Fruit fly (Drosophila melanogaster) whole organism, embryonic: ENCODE measurements around the gene CG34251.

Source experiments
- Atf6 ChIP-seq: fragments of 200-800 bp; sonication (Bioruptor generic); IDR thresholded peaks from 2 replicates; pipeline ENCODE4 v1.3.6; 2022; ENCODE audit warnings: missing biosample characterization, missing genetic modification characterization
- CG10274 ChIP-seq: fragments of 200-800 bp; sonication (Bioruptor generic); optimal IDR thresholded peaks from 3 replicates; lab custom pipeline; 2017; ENCODE audit warnings: missing biosample characterization, mild to moderate bottlenecking, missing genetic modification characterization
- CG11560 ChIP-seq: fragments of 200-800 bp; sonication (Bioruptor generic); IDR thresholded peaks from 3 replicates; pipeline ENCODE4 v1.3.6; 2022; ENCODE audit warnings: missing biosample characterization, missing genetic modification characterization
- CG12659 ChIP-seq: fragments of 200-800 bp; sonication (Bioruptor generic); optimal IDR thresholded peaks from 3 replicates; lab custom pipeline; 2017; ENCODE audit warnings: mild to moderate bottlenecking, missing biosample characterization, missing genetic modification reagents, missing genetic modification characterization
- CG14965 ChIP-seq: fragments of 200-800 bp; sonication (Bioruptor generic); optimal IDR thresholded peaks from 2 replicates; lab custom pipeline; 2016; ENCODE audit warnings: missing biosample characterization, missing genetic modification characterization, borderline replicate concordance
- CG15269 ChIP-seq: fragments of 200-800 bp; sonication (Bioruptor generic); optimal IDR thresholded peaks from 2 replicates; lab custom pipeline; 2018; ENCODE audit warnings: missing biosample characterization, mild to moderate bottlenecking, missing genetic modification characterization, moderate library complexity
- CG1602 ChIP-seq: fragments of 200-800 bp; sonication (Bioruptor generic); optimal IDR thresholded peaks from 3 replicates; lab custom pipeline; 2016; ENCODE audit warnings: missing biosample characterization, missing genetic modification characterization
- CG17186 ChIP-seq: fragments of 200-800 bp; sonication (Bioruptor generic); optimal IDR thresholded peaks from 3 replicates; lab custom pipeline; 2017; ENCODE audit warnings: missing biosample characterization, missing genetic modification reagents, missing genetic modification characterization
- CG17361 ChIP-seq: fragments of 200-800 bp; sonication (Bioruptor generic); IDR thresholded peaks from 3 replicates; pipeline ENCODE4 v1.3.6; 2022; ENCODE audit warnings: missing biosample characterization, missing genetic modification characterization
- CG17568 ChIP-seq: fragments of 200-800 bp; sonication (Bioruptor generic); optimal IDR thresholded peaks from 2 replicates; lab custom pipeline; 2018; ENCODE audit warnings: missing biosample characterization, mild to moderate bottlenecking, missing genetic modification characterization, moderate library complexity
- CG2678 ChIP-seq: fragments of 200-800 bp; sonication (Bioruptor generic); optimal IDR thresholded peaks from 3 replicates; lab custom pipeline; 2019; ENCODE audit warnings: missing biosample characterization, mild to moderate bottlenecking, missing genetic modification characterization, moderate library complexity
- CG33557 ChIP-seq: fragments of 200-800 bp; sonication (Bioruptor generic); optimal IDR thresholded peaks from 2 replicates; lab custom pipeline; 2019; ENCODE audit warnings: missing biosample characterization, mild to moderate bottlenecking, missing genetic modification characterization, moderate library complexity
- CG4282 ChIP-seq: fragments of 200-800 bp; sonication (Bioruptor generic); optimal IDR thresholded peaks from 2 replicates; lab custom pipeline; 2016; ENCODE audit warnings: missing biosample characterization, missing genetic modification characterization
- CG5953 ChIP-seq: fragments of 200-800 bp; sonication (Bioruptor generic); IDR thresholded peaks from 2 replicates; pipeline ENCODE4 v1.3.6; 2022; ENCODE audit warnings: missing biosample characterization, missing genetic modification characterization
- CG6683 ChIP-seq: fragments of 200-800 bp; sonication (Bioruptor generic); optimal IDR thresholded peaks from 2 replicates; lab custom pipeline; 2017; ENCODE audit warnings: missing biosample characterization, mild to moderate bottlenecking, missing genetic modification characterization, missing genetic modification reagents
- CG7928 ChIP-seq: fragments of 200-800 bp; sonication (Bioruptor generic); optimal IDR thresholded peaks from 2 replicates; lab custom pipeline; 2017; ENCODE audit warnings: missing biosample characterization, mild to moderate bottlenecking, missing genetic modification characterization
- CG8944 ChIP-seq: fragments of 200-800 bp; sonication (Bioruptor generic); optimal IDR thresholded peaks from 3 replicates; lab custom pipeline; 2016; ENCODE audit warnings: missing biosample characterization, missing genetic modification characterization
- Dll ChIP-seq: fragments of 200-800 bp; sonication (Bioruptor generic); IDR thresholded peaks from 4 replicates; pipeline ENCODE4 v1.3.6; 2022; ENCODE audit warnings: missing biosample characterization, missing genetic modification characterization; ENCODE audit not compliant: partially characterized antibody
- Dref ChIP-seq: fragments of 200-800 bp; sonication (Bioruptor generic); IDR thresholded peaks from 2 replicates; pipeline ENCODE4 v1.3.6; 2022; ENCODE audit warnings: missing biosample characterization, missing genetic modification characterization
- Hmx ChIP-seq: fragments of 200-800 bp; sonication (Bioruptor generic); optimal IDR thresholded peaks from 2 replicates; lab custom pipeline; 2016; ENCODE audit warnings: missing biosample characterization, missing genetic modification characterization
- Hr3 ChIP-seq: fragments of 200-800 bp; sonication (Bioruptor generic); optimal IDR thresholded peaks from 3 replicates; lab custom pipeline; 2016; ENCODE audit warnings: missing biosample characterization, missing genetic modification characterization
- Lpt ChIP-seq: fragments of >200 bp; optimal IDR thresholded peaks from 2 replicates; lab custom pipeline; 2018; ENCODE audit warnings: missing biosample characterization, missing genetic modification characterization
- Oaz ChIP-seq: fragments of 200-800 bp; sonication (Bioruptor generic); IDR thresholded peaks from 2 replicates; pipeline ENCODE4 v1.3.6; 2022; ENCODE audit warnings: missing biosample characterization, missing genetic modification characterization
- Optix ChIP-seq: fragments of 200-800 bp; sonication (Bioruptor generic); IDR thresholded peaks from 3 replicates; pipeline ENCODE4 v1.3.6; 2022; ENCODE audit warnings: missing biosample characterization, missing genetic modification characterization
- Taf1 ChIP-seq: fragments of 200-800 bp; sonication (Bioruptor generic); IDR thresholded peaks from 2 replicates; pipeline ENCODE4 v1.3.6; 2022; ENCODE audit warnings: missing biosample characterization, missing genetic modification characterization
- aop ChIP-seq: fragments of 200-800 bp; sonication (Bioruptor generic); IDR thresholded peaks from 2 replicates; pipeline ENCODE4 v1.3.6; 2022; ENCODE audit warnings: missing biosample characterization, missing genetic modification characterization
- bsh ChIP-seq, 2 experiments: fragments of 200-800 bp; sonication (Bioruptor generic); optimal IDR thresholded peaks; 2 replicates each; lab custom pipeline; 2017 to 2018; ENCODE audit warnings: mild to moderate bottlenecking in 2 of 2, missing biosample characterization in 2 of 2, missing genetic modification characterization in 2 of 2, moderate library complexity in 1 of 2
- cg ChIP-seq: fragments of 200-800 bp; sonication (Bioruptor generic); optimal IDR thresholded peaks from 3 replicates; lab custom pipeline; 2019; ENCODE audit warnings: missing biosample characterization, mild to moderate bottlenecking, missing genetic modification characterization, moderate library complexity
- chinmo ChIP-seq: fragments of 200-800 bp; sonication (Bioruptor generic); IDR thresholded peaks from 4 replicates; pipeline ENCODE4 v1.3.6; 2022; ENCODE audit warnings: missing biosample characterization, missing genetic modification characterization; ENCODE audit not compliant: partially characterized antibody
- chm ChIP-seq: fragments of 200-800 bp; sonication (Bioruptor generic); IDR thresholded peaks from 2 replicates; pipeline ENCODE4 v1.3.6; 2022; ENCODE audit warnings: missing biosample characterization, missing genetic modification characterization
- dpn ChIP-seq, 2 experiments: fragments of 200-800 bp; sonication (Bioruptor generic); optimal IDR thresholded peaks; 3 replicates each; lab custom pipeline; 2016; ENCODE audit warnings: missing biosample characterization in 2 of 2, missing genetic modification characterization in 2 of 2
- esg ChIP-seq: fragments of 200-800 bp; sonication (Bioruptor generic); conservative IDR thresholded peaks from 2 replicates; pipeline ENCODE4 v1.3.6; 2022; ENCODE audit warnings: missing biosample characterization, missing genetic modification characterization
- gcm2 ChIP-seq: fragments of 200-800 bp; sonication (Bioruptor generic); optimal IDR thresholded peaks from 2 replicates; lab custom pipeline; 2016; ENCODE audit warnings: missing biosample characterization, missing genetic modification characterization
- gsb-n ChIP-seq: fragments of 200-800 bp; sonication (Bioruptor generic); optimal IDR thresholded peaks from 3 replicates; lab custom pipeline; 2018; ENCODE audit warnings: missing biosample characterization, mild to moderate bottlenecking, missing genetic modification characterization
- inv ChIP-seq: fragments of 200-800 bp; sonication (Bioruptor generic); IDR thresholded peaks from 2 replicates; pipeline ENCODE4 v1.3.6; 2022; ENCODE audit warnings: missing biosample characterization, missing genetic modification characterization; ENCODE audit not compliant: partially characterized antibody
- jigr1 ChIP-seq: fragments of 200-800 bp; sonication (Bioruptor generic); IDR thresholded peaks from 3 replicates; pipeline ENCODE4 v1.3.6; 2022; ENCODE audit warnings: missing biosample characterization, missing genetic modification characterization
- kay ChIP-seq: fragments of 200-800 bp; sonication (Bioruptor generic); optimal IDR thresholded peaks from 2 replicates; lab custom pipeline; 2016; ENCODE audit warnings: missing biosample characterization, missing genetic modification characterization
- nerfin-2 ChIP-seq: fragments of 200-800 bp; sonication (Bioruptor generic); IDR thresholded peaks from 2 replicates; pipeline ENCODE4 v1.3.6; 2022; ENCODE audit warnings: missing biosample characterization, missing genetic modification characterization; ENCODE audit not compliant: partially characterized antibody
- pum ChIP-seq: fragments of 200-800 bp; sonication (Bioruptor generic); optimal IDR thresholded peaks from 2 replicates; lab custom pipeline; 2016; ENCODE audit warnings: missing biosample characterization, missing genetic modification characterization
- repo ChIP-seq: fragments of 200-800 bp; sonication (Bioruptor generic); optimal IDR thresholded peaks from 2 replicates; lab custom pipeline; 2016; ENCODE audit warnings: missing biosample characterization, missing genetic modification characterization
- salm ChIP-seq: fragments of 200-800 bp; sonication (Bioruptor generic); optimal IDR thresholded peaks from 2 replicates; lab custom pipeline; 2018; ENCODE audit warnings: missing biosample characterization, mild to moderate bottlenecking, missing genetic modification characterization
- sens-2 ChIP-seq: fragments of 200-800 bp; sonication (Bioruptor generic); IDR thresholded peaks from 2 replicates; pipeline ENCODE4 v1.3.6; 2022; ENCODE audit warnings: missing biosample characterization, missing genetic modification characterization
- seq ChIP-seq: fragments of 200-800 bp; sonication (Bioruptor generic); IDR thresholded peaks from 2 replicates; pipeline ENCODE4 v1.3.6; 2022; ENCODE audit warnings: missing biosample characterization, missing genetic modification characterization
- slp2 ChIP-seq: fragments of 200-800 bp; sonication (Bioruptor generic); optimal IDR thresholded peaks from 2 replicates; lab custom pipeline; 2016; ENCODE audit warnings: missing biosample characterization, missing genetic modification characterization
- ttk ChIP-seq: fragments of 200-800 bp; sonication (Bioruptor generic); IDR thresholded peaks from 2 replicates; pipeline ENCODE4 v2.1.2; 2022; ENCODE audit warnings: missing biosample characterization, missing genetic modification characterization

The CG34251 gene

dm6 chr3L:17653701-17654667 lies 17.4 kb upstream of the CG34251 start, which contains the start of the genes Krn, Ndfip and CG7484 (continued):
- peak; percentile 47 for TF ChIP-seq CG17568 (GFP tag; lab: Kevin White, UChicago)
- TF ChIP-seq CG8944 (GFP tag; lab: Kevin White, UChicago) = peak; percentile 76
- peak; percentile 48; the same call in 1 of the 2 replicates for TF ChIP-seq chm (GFP tag; lab: Robert Waterston, UW)
- TF ChIP-seq slp2 (GFP tag; lab: Kevin White, UChicago) = peak; percentile 72
- no peak for TF ChIP-seq CG14965
- peak; percentile 93 for TF ChIP-seq CG2678 (tag; lab: Kevin White, UChicago)
- peak; percentile 84 for TF ChIP-seq esg (GFP tag; lab: Robert Waterston, UW)
- TF ChIP-seq Optix (GFP tag; lab: Robert Waterston, UW) = 0 out of 3 replicates have a peak, but pooled peaks have one; percentile 38
- peak; percentile 63 for TF ChIP-seq cg (GFP tag; lab: Kevin White, UChicago)
- peak; percentile 97 for TF ChIP-seq inv (GFP tag; lab: Robert Waterston, UW)
- TF ChIP-seq pum (GFP tag; lab: Kevin White, UChicago) = peak; percentile 83
- TF ChIP-seq Taf1 = peak; percentile 80
- peak; percentile 55 for TF ChIP-seq CG7928 (GFP tag; lab: Kevin White, UChicago)
- TF ChIP-seq CG17361 (GFP tag; lab: Robert Waterston, UW) = peak; percentile 92
- TF ChIP-seq Hr3 (GFP tag; lab: Kevin White, UChicago) = peak; percentile 88
- peak; percentile 86 for TF ChIP-seq CG33557
- TF ChIP-seq CG17186 (GFP tag; lab: Kevin White, UChicago) = peak; percentile 68
- no peak for TF ChIP-seq sens-2
- TF ChIP-seq salm (tag; lab: Kevin White, UChicago) = peak; percentile 74
- peak; percentile 75 for TF ChIP-seq Dref
- TF ChIP-seq jigr1 (GFP tag; lab: Robert Waterston, UW) = peak; percentile 76
- TF ChIP-seq CG6683 (GFP tag; lab: Kevin White, UChicago) = peak; percentile 56
- peak; percentile 99 for TF ChIP-seq Dll
- peak; percentile 88 for TF ChIP-seq nerfin-2 (GFP tag; lab: Robert Waterston, UW)
- peak; percentile 91 for TF ChIP-seq CG15269
- TF ChIP-seq gcm2 (GFP tag; lab: Kevin White, UChicago) = peak; percentile 48
- peak; percentile 88 for TF ChIP-seq CG1602
- peak; percentile 96 for TF ChIP-seq CG12659
- TF ChIP-seq CG5953 = peak; percentile 20; the same call in 1 of the 2 replicates
- TF ChIP-seq Atf6 (GFP tag; lab: Robert Waterston, UW) = peak; percentile 81

dm6 chr3L:17654668-17655050 lies 16.8 kb upstream of the CG34251 start:
- no peak for TF ChIP-seq CG11560 (tag; lab: Robert Waterston, UW)
- no peak for TF ChIP-seq Hmx (GFP tag; lab: Kevin White, UChicago)
- TF ChIP-seq repo (GFP tag; lab: Kevin White, UChicago) = no peak
- TF ChIP-seq seq (GFP tag; lab: Robert Waterston, UW) = no peak
- TF ChIP-seq Lpt (GFP tag; lab: Kevin White, UChicago) = no peak
- TF ChIP-seq dpn (GFP tag; optimal IDR thresholded peaks at IDR 0.05; lab: Kevin White, UChicago) = no peak
- no peak for TF ChIP-seq gsb-n (tag; lab: Kevin White, UChicago)
- no peak for TF ChIP-seq Oaz (GFP tag; lab: Robert Waterston, UW)
- TF ChIP-seq CG10274 (GFP tag; lab: Kevin White, UChicago) = no peak
- TF ChIP-seq bsh (GFP tag; optimal IDR thresholded peaks at IDR 0.05; lab: Kevin White, UChicago) = no peak
- TF ChIP-seq aop (GFP tag; lab: Robert Waterston, UW) = no peak
- no peak for TF ChIP-seq chinmo
- no peak for TF ChIP-seq kay
- TF ChIP-seq CG4282 = no peak
- TF ChIP-seq ttk = no peak
- TF ChIP-seq, all 482 proteins: peak for 0
